Fruit fly (Drosophila melanogaster) whole organism, embryonic: ENCODE data around the gene cwo.

Source experiments
- Aef1 ChIP-seq: fragments of 200-800 bp; sonication (Bioruptor generic); IDR thresholded peaks from 3 replicates; pipeline ENCODE4 v1.3.6; 2022; ENCODE audit warnings: missing biosample characterization, missing genetic modification characterization
- CG10147 ChIP-seq: fragments of 200-800 bp; sonication (Bioruptor generic); optimal IDR thresholded peaks from 2 replicates; lab custom pipeline; 2019; ENCODE audit warnings: missing biosample characterization, mild to moderate bottlenecking, missing genetic modification characterization, moderate library complexity
- CG10209 ChIP-seq: fragments of 200-800 bp; sonication (Bioruptor generic); optimal IDR thresholded peaks from 3 replicates; lab custom pipeline; 2017; ENCODE audit warnings: missing biosample characterization, mild to moderate bottlenecking, missing genetic modification characterization, missing genetic modification reagents
- CG10431 ChIP-seq: fragments of 200-800 bp; sonication (Bioruptor generic); optimal IDR thresholded peaks from 3 replicates; lab custom pipeline; 2018; ENCODE audit warnings: missing biosample characterization, mild to moderate bottlenecking, missing genetic modification characterization
- CG12104 ChIP-seq: fragments of 200-800 bp; sonication (Bioruptor generic); optimal IDR thresholded peaks from 3 replicates; lab custom pipeline; 2016; ENCODE audit warnings: missing biosample characterization, missing genetic modification characterization
- CG12219 ChIP-seq: fragments of 200-800 bp; sonication (Bioruptor generic); optimal IDR thresholded peaks from 3 replicates; lab custom pipeline; 2018; ENCODE audit warnings: missing biosample characterization, mild to moderate bottlenecking, missing genetic modification characterization
- CG1233 ChIP-seq: fragments of 200-800 bp; sonication (Bioruptor generic); optimal IDR thresholded peaks from 4 replicates; lab custom pipeline; 2018; ENCODE audit warnings: missing biosample characterization, mild to moderate bottlenecking, missing genetic modification characterization
- CG12391 ChIP-seq: fragments of 200-800 bp; sonication (Bioruptor generic); optimal IDR thresholded peaks from 3 replicates; lab custom pipeline; 2018; ENCODE audit warnings: missing biosample characterization, mild to moderate bottlenecking, missing genetic modification characterization, moderate library complexity
- CG14710 ChIP-seq: fragments of 200-800 bp; sonication (Bioruptor generic); optimal IDR thresholded peaks from 3 replicates; lab custom pipeline; 2019; ENCODE audit warnings: missing biosample characterization, mild to moderate bottlenecking, missing genetic modification characterization, moderate library complexity
- CG14965 ChIP-seq: fragments of 200-800 bp; sonication (Bioruptor generic); optimal IDR thresholded peaks from 2 replicates; lab custom pipeline; 2016; ENCODE audit warnings: missing biosample characterization, missing genetic modification characterization, borderline replicate concordance
- CG1647 ChIP-seq: fragments of 200-800 bp; sonication (Bioruptor generic); optimal IDR thresholded peaks from 3 replicates; lab custom pipeline; 2016; ENCODE audit warnings: missing biosample characterization, missing genetic modification characterization
- CG17359 ChIP-seq: fragments of 200-800 bp; sonication (Bioruptor generic); optimal IDR thresholded peaks from 3 replicates; lab custom pipeline; 2018; ENCODE audit warnings: missing biosample characterization, mild to moderate bottlenecking, missing genetic modification characterization, moderate library complexity
- CG17568 ChIP-seq: fragments of 200-800 bp; sonication (Bioruptor generic); optimal IDR thresholded peaks from 2 replicates; lab custom pipeline; 2018; ENCODE audit warnings: missing biosample characterization, mild to moderate bottlenecking, missing genetic modification characterization, moderate library complexity
- CG18011 ChIP-seq: fragments of 200-800 bp; sonication (Bioruptor generic); optimal IDR thresholded peaks from 2 replicates; lab custom pipeline; 2017; ENCODE audit warnings: missing biosample characterization, missing genetic modification characterization, mild to moderate bottlenecking, moderate library complexity, missing genotype
- CG2712 ChIP-seq: fragments of 200-800 bp; optimal IDR thresholded peaks from 3 replicates; lab custom pipeline; 2019; ENCODE audit warnings: missing biosample characterization, mild to moderate bottlenecking, missing genetic modification characterization, moderate library complexity
- CG30020 ChIP-seq: fragments of 200-800 bp; optimal IDR thresholded peaks from 2 replicates; lab custom pipeline; 2019; ENCODE audit warnings: missing biosample characterization, mild to moderate bottlenecking, missing genetic modification characterization, moderate library complexity
- CG3065 ChIP-seq: fragments of 200-800 bp; sonication (Bioruptor generic); optimal IDR thresholded peaks from 2 replicates; lab custom pipeline; 2016; ENCODE audit warnings: missing biosample characterization, missing genetic modification characterization
- CG31224 ChIP-seq: fragments of 200-800 bp; sonication (Bioruptor generic); IDR thresholded peaks from 2 replicates; pipeline ENCODE4 v1.3.6; 2022; ENCODE audit warnings: missing biosample characterization, missing genetic modification characterization
- CG3163 ChIP-seq: fragments of 200-800 bp; sonication (Bioruptor generic); optimal IDR thresholded peaks from 3 replicates; lab custom pipeline; 2016; ENCODE audit warnings: missing biosample characterization, missing genetic modification characterization
- CG4328 ChIP-seq: fragments of 200-800 bp; sonication (Bioruptor generic); optimal IDR thresholded peaks from 3 replicates; lab custom pipeline; 2017; ENCODE audit warnings: missing biosample characterization, missing genetic modification reagents, missing genetic modification characterization
- CG4424 ChIP-seq: fragments of 200-800 bp; sonication (Bioruptor generic); optimal IDR thresholded peaks from 3 replicates; lab custom pipeline; 2016; ENCODE audit warnings: missing biosample characterization, missing genetic modification characterization
- CG6175 ChIP-seq: fragments of 200-800 bp; sonication (Bioruptor generic); IDR thresholded peaks from 3 replicates; pipeline ENCODE4 v1.3.6; 2022; ENCODE audit warnings: missing biosample characterization, missing genetic modification characterization
- CG6813 ChIP-seq: fragments of 200-800 bp; sonication (Bioruptor generic); optimal IDR thresholded peaks from 2 replicates; lab custom pipeline; 2017; ENCODE audit warnings: missing biosample characterization, missing genetic modification characterization, mild to moderate bottlenecking, moderate library complexity, missing genetic modification reagents
- CG8089 ChIP-seq: fragments of 200-800 bp; sonication (Bioruptor generic); optimal IDR thresholded peaks from 3 replicates; lab custom pipeline; 2016; ENCODE audit warnings: missing biosample characterization, missing genetic modification characterization
- CG8765 ChIP-seq: fragments of 200-800 bp; sonication (Bioruptor generic); IDR thresholded peaks from 2 replicates; pipeline ENCODE4 v1.3.6; 2022; ENCODE audit warnings: missing biosample characterization, missing genetic modification characterization
- Ets97D ChIP-seq: fragments of 200-800 bp; sonication (Bioruptor generic); optimal IDR thresholded peaks from 3 replicates; lab custom pipeline; 2016; ENCODE audit warnings: missing biosample characterization, missing genetic modification characterization
- Meics ChIP-seq: fragments of 200-800 bp; sonication (Bioruptor generic); optimal IDR thresholded peaks from 2 replicates; lab custom pipeline; 2017; ENCODE audit warnings: missing biosample characterization, mild to moderate bottlenecking, missing genetic modification characterization
- Nf-YC ChIP-seq: fragments of 200-800 bp; optimal IDR thresholded peaks from 3 replicates; lab custom pipeline; 2019; ENCODE audit warnings: missing biosample characterization, mild to moderate bottlenecking, missing genetic modification characterization, moderate library complexity
- PHDP ChIP-seq: fragments of 200-800 bp; sonication (Bioruptor generic); optimal IDR thresholded peaks from 3 replicates; lab custom pipeline; 2018; ENCODE audit warnings: missing biosample characterization, mild to moderate bottlenecking, missing genetic modification characterization, moderate library complexity
- Ravus ChIP-seq: fragments of 200-800 bp; sonication (Bioruptor generic); IDR thresholded peaks from 2 replicates; pipeline ENCODE4 v1.3.6; 2022; ENCODE audit warnings: missing biosample characterization, missing genetic modification characterization
- Xbp1 ChIP-seq: fragments of 200-800 bp; sonication (Bioruptor generic); optimal IDR thresholded peaks from 3 replicates; lab custom pipeline; 2016; ENCODE audit warnings: missing biosample characterization, mild to moderate bottlenecking, missing genetic modification characterization
- Xrp1 ChIP-seq: fragments of 200-800 bp; sonication (Bioruptor generic); IDR thresholded peaks from 2 replicates; pipeline ENCODE4 v1.3.6; 2022; ENCODE audit warnings: missing biosample characterization, missing genetic modification characterization
- abd-A ChIP-seq: fragments of 200-800 bp; sonication (Bioruptor generic); optimal IDR thresholded peaks from 3 replicates; lab custom pipeline; 2019; ENCODE audit warnings: missing biosample characterization, mild to moderate bottlenecking, missing genetic modification characterization, moderate library complexity
- ato ChIP-seq: fragments of 200-800 bp; sonication (Bioruptor generic); IDR thresholded peaks from 2 replicates; pipeline ENCODE4 v1.3.6; 2022; ENCODE audit warnings: missing biosample characterization, missing genetic modification characterization; ENCODE audit not compliant: partially characterized antibody
- bowl ChIP-seq: fragments of 200-800 bp; sonication (Bioruptor generic); IDR thresholded peaks from 2 replicates; pipeline ENCODE4 v1.3.6; 2022; ENCODE audit warnings: missing biosample characterization, missing genetic modification characterization
- btn ChIP-seq: fragments of 200-800 bp; sonication (Bioruptor generic); optimal IDR thresholded peaks from 2 replicates; lab custom pipeline; 2016; ENCODE audit warnings: missing biosample characterization, missing genetic modification characterization
- chinmo ChIP-seq: fragments of 200-800 bp; sonication (Bioruptor generic); IDR thresholded peaks from 4 replicates; pipeline ENCODE4 v1.3.6; 2022; ENCODE audit warnings: missing biosample characterization, missing genetic modification characterization; ENCODE audit not compliant: partially characterized antibody
- chn ChIP-seq: fragments of 200-800 bp; sonication (Bioruptor generic); optimal IDR thresholded peaks from 2 replicates; lab custom pipeline; 2016; ENCODE audit warnings: missing biosample characterization, missing genetic modification characterization
- danr ChIP-seq: fragments of 200-800 bp; sonication (Bioruptor generic); IDR thresholded peaks from 2 replicates; pipeline ENCODE4 v1.3.6; 2022; ENCODE audit warnings: missing biosample characterization, missing genetic modification characterization
- dati ChIP-seq: fragments of 200-800 bp; sonication (Bioruptor generic); IDR thresholded peaks from 2 replicates; pipeline ENCODE4 v1.3.6; 2022; ENCODE audit warnings: missing biosample characterization, missing genetic modification characterization
- dmrt99B ChIP-seq: fragments of 200-800 bp; sonication (Bioruptor generic); optimal IDR thresholded peaks from 2 replicates; lab custom pipeline; 2018; ENCODE audit warnings: missing biosample characterization, mild to moderate bottlenecking, missing genetic modification characterization, moderate library complexity
- en ChIP-seq: fragments of 200-800 bp; sonication (Bioruptor generic); optimal IDR thresholded peaks from 2 replicates; lab custom pipeline; 2016; ENCODE audit warnings: missing biosample characterization, missing genetic modification characterization
- esg ChIP-seq: fragments of 200-800 bp; sonication (Bioruptor generic); conservative IDR thresholded peaks from 2 replicates; pipeline ENCODE4 v1.3.6; 2022; ENCODE audit warnings: missing biosample characterization, missing genetic modification characterization
- gcm2 ChIP-seq: fragments of 200-800 bp; sonication (Bioruptor generic); optimal IDR thresholded peaks from 2 replicates; lab custom pipeline; 2016; ENCODE audit warnings: missing biosample characterization, missing genetic modification characterization
- lmd ChIP-seq: fragments of 200-800 bp; sonication (Bioruptor generic); IDR thresholded peaks from 2 replicates; pipeline ENCODE4 v1.3.6; 2022; ENCODE audit warnings: missing biosample characterization, missing genetic modification characterization
- prd ChIP-seq, 3 experiments: fragments of >200 bp in 2 of 3; fragments of 200-800 bp in 1 of 3; sonication (Bioruptor generic) in 1 of 3; optimal IDR thresholded peaks in 2 of 3; IDR thresholded peaks in 1 of 3; 2 replicates in 2 of 3; 3 replicates in 1 of 3; pipeline versions ENCODE4 v1.3.6 to Lab custom; 2017 to 2022; ENCODE audit warnings: missing biosample characterization in 1 of 3, missing genetic modification characterization in 1 of 3
- sug ChIP-seq: fragments of 200-800 bp; optimal IDR thresholded peaks from 2 replicates; lab custom pipeline; 2019; ENCODE audit warnings: missing biosample characterization, mild to moderate bottlenecking, missing genetic modification characterization, moderate library complexity
- ttk ChIP-seq: fragments of 200-800 bp; sonication (Bioruptor generic); IDR thresholded peaks from 2 replicates; pipeline ENCODE4 v2.1.2; 2022; ENCODE audit warnings: missing biosample characterization, missing genetic modification characterization
- twi ChIP-seq: fragments of 200-800 bp; optimal IDR thresholded peaks from 2 replicates; lab custom pipeline; 2019; ENCODE audit warnings: missing biosample characterization, mild to moderate bottlenecking, missing genetic modification characterization, moderate library complexity

The cwo gene

dm6 chr3R:10412550-10413459 is 24.7 kb downstream of the cwo start, which contains the start of the genes Irp-1B and Rrp46 (continued):
- TF ChIP-seq Xbp1 (GFP tag; lab: Kevin White, UChicago) (no peak), chinmo (peak; percentile 97), abd-A (tag; lab: Kevin White, UChicago) (no peak), CG31224 (GFP tag; lab: Robert Waterston, UW) (no peak), prd (optimal IDR thresholded peaks at IDR 0.05; lab: Kevin White, UChicago) (no peak), prd (GFP tag; IDR thresholded peaks at IDR 0.05; lab: Robert Waterston, UW) (no peak), lmd (GFP tag; lab: Robert Waterston, UW) (no peak), Ets97D (GFP tag; lab: Kevin White, UChicago) (no peak), Ravus (GFP tag; lab: Robert Waterston, UW) (no peak), btn (GFP tag; lab: Kevin White, UChicago) (no peak), ttk (GFP tag; lab: Robert Waterston, UW) (no peak), dmrt99B (tag; lab: Kevin White, UChicago) (no peak), CG1647 (GFP tag; lab: Kevin White, UChicago) (no peak), CG18011 (GFP tag; lab: Kevin White, UChicago) (no peak), CG1233 (no peak), CG17568 (GFP tag; lab: Kevin White, UChicago) (no peak), CG4424 (GFP tag; lab: Kevin White, UChicago) (no peak), twi (tag; lab: Kevin White, UChicago) (no peak), CG12219 (no peak), CG10431 (GFP tag; lab: Kevin White, UChicago) (no peak), CG17359 (no peak), Meics (GFP tag; lab: Kevin White, UChicago) (no peak), en (GFP tag; lab: Kevin White, UChicago) (no peak), CG3065 (no peak), Nf-YC (tag; lab: Kevin White, UChicago) (peak; percentile 10), CG14965 (GFP tag; lab: Kevin White, UChicago) (no peak), CG14710 (tag; lab: Kevin White, UChicago) (peak; percentile 33), CG4328 (GFP tag; lab: Kevin White, UChicago) (no peak), CG30020 (no peak), PHDP (tag; lab: Kevin White, UChicago) (no peak), CG12104 (GFP tag; lab: Kevin White, UChicago) (no peak), ato (peak; percentile 96), Xrp1 (GFP tag; lab: Robert Waterston, UW) (no peak), CG8089 (GFP tag; lab: Kevin White, UChicago) (no peak), CG3163 (GFP tag; lab: Kevin White, UChicago) (no peak), CG6813 (GFP tag; lab: Kevin White, UChicago) (no peak), CG2712 (tag; lab: Kevin White, UChicago) (peak; percentile 17), Aef1 (GFP tag; lab: Robert Waterston, UW) (no peak), CG10147 (GFP tag; lab: Kevin White, UChicago) (no peak), CG12391 (peak; percentile 25), danr (no peak), CG10209 (peak; percentile 14), esg (GFP tag; lab: Robert Waterston, UW) (no peak), sug (no peak), CG8765 (no peak), bowl (GFP tag; lab: Robert Waterston, UW) (no peak), CG6175 (GFP tag; lab: Robert Waterston, UW) (no peak), chn (GFP tag; lab: Kevin White, UChicago) (no peak), dati (GFP tag; lab: Robert Waterston, UW) (no peak), gcm2 (GFP tag; lab: Kevin White, UChicago) (no peak)
